Fruit fly (Drosophila melanogaster): ENCODE results near the gene Prosalpha4T1.

The Prosalpha4T1 gene

dm6 chr3R:20784436-20785368 lies 35.8 kb upstream of the Prosalpha4T1 start:
- TF ChIP-seq Ets21C (GFP tag; optimal IDR thresholded peaks at IDR 0.05) (no peak), CG4318 (GFP tag; optimal IDR thresholded peaks at IDR 0.05) (no peak), fkh (GFP tag; optimal IDR thresholded peaks at IDR 0.05) (no peak), fd59A (GFP tag; optimal IDR thresholded peaks at IDR 0.05) (no peak), CG3919 (GFP tag; optimal IDR thresholded peaks at IDR 0.05) (peak; percentile 39), salr (GFP tag; optimal IDR thresholded peaks at IDR 0.05) (peak; percentile 40 to 56), eg (GFP tag; IDR thresholded peaks at IDR 0.05) (peak; percentile 75; the same call in 2 of the 3 replicates), CG11902 (GFP tag; optimal IDR thresholded peaks at IDR 0.05) (no peak), CG32006 (GFP tag; optimal IDR thresholded peaks at IDR 0.05) (peak; percentile 25), fd85E (GFP tag; optimal IDR thresholded peaks at IDR 0.05) (no peak), CG10631 (GFP tag; optimal IDR thresholded peaks at IDR 0.05) (no peak), pdm3 (GFP tag; optimal IDR thresholded peaks at IDR 0.05) (no peak), Lpt (GFP tag; optimal IDR thresholded peaks at IDR 0.05) (peak; percentile 70), CG16779 (tag; optimal IDR thresholded peaks at IDR 0.05) (peak; percentile 60), CG10669 (GFP tag; optimal IDR thresholded peaks at IDR 0.05) (no peak), ss (GFP tag; optimal IDR thresholded peaks at IDR 0.05) (peak; percentile 38 to 74), achi (GFP tag; optimal IDR thresholded peaks at IDR 0.05) (peak; percentile 44), Eip93F (GFP tag; optimal IDR thresholded peaks at IDR 0.05) (no peak), Gug (GFP tag; IDR thresholded peaks at IDR 0.05) (peak; percentile 63), CG6808 (GFP tag; optimal IDR thresholded peaks at IDR 0.05) (peak; percentile 14), CG6276 (GFP tag; optimal IDR thresholded peaks at IDR 0.05) (peak; percentile 47), CG1621 (tag; optimal IDR thresholded peaks at IDR 0.05) (peak; percentile 5), Smox (GFP tag; optimal IDR thresholded peaks at IDR 0.05) (no peak), lz (GFP tag; optimal IDR thresholded peaks at IDR 0.05) (no peak), CG11294 (GFP tag; IDR thresholded peaks at IDR 0.05) (peak; percentile 59; the same call in 1 of the 2 replicates), CG6163 (GFP tag; IDR thresholded peaks at IDR 0.05) (peak; percentile 76), Sox102F (GFP tag; optimal IDR thresholded peaks at IDR 0.05) (no peak), esn (GFP tag; optimal IDR thresholded peaks at IDR 0.05) (no peak), Hr4 (GFP tag; optimal IDR thresholded peaks at IDR 0.05) (no peak), topi (GFP tag; optimal IDR thresholded peaks at IDR 0.05) (no peak), dsx (GFP tag; optimal IDR thresholded peaks at IDR 0.05; ENCODE audit: poor library complexity, severe bottlenecking) (peak; percentile 67), CG6854 (GFP tag; optimal IDR thresholded peaks at IDR 0.05) (peak; percentile 47), acj6 (GFP tag; optimal IDR thresholded peaks at IDR 0.05) (no peak), CG34406 (GFP tag; optimal IDR thresholded peaks at IDR 0.05) (no peak), CG9139 (GFP tag; optimal IDR thresholded peaks at IDR 0.05) (peak; percentile 62), CG31627 (GFP tag; optimal IDR thresholded peaks at IDR 0.05) (no peak), CG6792 (GFP tag; optimal IDR thresholded peaks at IDR 0.05) (no peak), vri (GFP tag; optimal IDR thresholded peaks at IDR 0.05) (peak; percentile 58), CG11762 (GFP tag; optimal IDR thresholded peaks at IDR 0.05; ENCODE audit: insufficient read depth) (no peak), CG15336 (GFP tag; IDR thresholded peaks at IDR 0.05) (peak; percentile 73; the same call in 1 of the 2 replicates), dac (GFP tag; optimal IDR thresholded peaks at IDR 0.05) (no peak), Sox14 (GFP tag; optimal IDR thresholded peaks at IDR 0.05) (no peak), Eip78C (GFP tag) (peak; percentile 18), Eip75B (GFP tag; optimal IDR thresholded peaks at IDR 0.05) (no peak), CG7368 (GFP tag; optimal IDR thresholded peaks at IDR 0.05) (peak; percentile 40), OdsH (GFP tag; optimal IDR thresholded peaks at IDR 0.05) (no peak), spab (GFP tag; optimal IDR thresholded peaks at IDR 0.05) (no peak), Blimp-1 (GFP tag; optimal IDR thresholded peaks at IDR 0.05) (peak; percentile 67), CG3032 (tag; optimal IDR thresholded peaks at IDR 0.05) (peak; percentile 23)
